Fruit fly (Drosophila melanogaster): ENCODE results near the gene CG44013.

The CG44013 gene

dm6 chr3R:15509817-15510216, at the start of gene CG44013:
CG44013 (minus strand) TSS chr3R:15509917.
- TF ChIP-seq CG7101 (tag; optimal IDR thresholded peaks at IDR 0.05), result no peak
- no peak for TF ChIP-seq CG33017 (tag; optimal IDR thresholded peaks at IDR 0.05)
- TF ChIP-seq ovo (GFP tag; optimal IDR thresholded peaks at IDR 0.05), result no peak
- TF ChIP-seq cnc (optimal IDR thresholded peaks at IDR 0.05), result no peak
- no peak for TF ChIP-seq CG14711 (tag; optimal IDR thresholded peaks at IDR 0.05)
- no peak for TF ChIP-seq bab1 (GFP tag; optimal IDR thresholded peaks at IDR 0.05)
- no peak for TF ChIP-seq toe (GFP tag; optimal IDR thresholded peaks at IDR 0.05)
- TF ChIP-seq Mnt (GFP tag; optimal IDR thresholded peaks at IDR 0.05), result no peak
- no peak for TF ChIP-seq Clk (GFP tag; optimal IDR thresholded peaks at IDR 0.05)
- TF ChIP-seq CG11617 (GFP tag; optimal IDR thresholded peaks at IDR 0.05), result no peak
- no peak for TF ChIP-seq Crg-1 (GFP tag; optimal IDR thresholded peaks at IDR 0.05)
- TF ChIP-seq Hr96 (GFP tag; optimal IDR thresholded peaks at IDR 0.05), result no peak
- TF ChIP-seq kay (GFP tag; ENCODE audit: borderline replicate concordance), result no peak
- no peak for TF ChIP-seq cic (GFP tag; optimal IDR thresholded peaks at IDR 0.05)
- TF ChIP-seq tj (GFP tag; optimal IDR thresholded peaks at IDR 0.05), result no peak

- no peak for TF ChIP-seq CG12768 (GFP tag; optimal IDR thresholded peaks at IDR 0.05)
- no peak for TF ChIP-seq Crg-1 (GFP tag; optimal IDR thresholded peaks at IDR 0.05)
- no peak for TF ChIP-seq Hr96 (GFP tag; optimal IDR thresholded peaks at IDR 0.05)
- no peak for TF ChIP-seq Clk (GFP tag; optimal IDR thresholded peaks at IDR 0.05)
- TF ChIP-seq tj (GFP tag; optimal IDR thresholded peaks at IDR 0.05), result no peak
- TF ChIP-seq CG1620 (GFP tag; optimal IDR thresholded peaks at IDR 0.05), result no peak
- no peak for TF ChIP-seq bab1 (GFP tag; optimal IDR thresholded peaks at IDR 0.05)
- no peak for TF ChIP-seq pad (GFP tag; optimal IDR thresholded peaks at IDR 0.05)
- TF ChIP-seq kay (GFP tag; ENCODE audit: borderline replicate concordance), result no peak
- TF ChIP-seq Mnt (GFP tag; optimal IDR thresholded peaks at IDR 0.05), result no peak
- TF ChIP-seq cic (GFP tag; optimal IDR thresholded peaks at IDR 0.05), result no peak
- no peak for TF ChIP-seq CG14711 (tag; optimal IDR thresholded peaks at IDR 0.05)
- TF ChIP-seq ovo (GFP tag; optimal IDR thresholded peaks at IDR 0.05), result no peak
- no peak for TF ChIP-seq toe (GFP tag; optimal IDR thresholded peaks at IDR 0.05)
- no peak for TF ChIP-seq CG7045 (GFP tag; optimal IDR thresholded peaks at IDR 0.05)
- TF ChIP-seq CG33017 (tag; optimal IDR thresholded peaks at IDR 0.05), result no peak
Measured at dm6 chr3R:15557308-15557707, 47.6 kb upstream of the CG44013 start.

- TF ChIP-seq toe (GFP tag; optimal IDR thresholded peaks at IDR 0.05), result no peak
- TF ChIP-seq ovo (GFP tag; optimal IDR thresholded peaks at IDR 0.05), result no peak
- TF ChIP-seq CG14711 (tag; optimal IDR thresholded peaks at IDR 0.05), result no peak
- no peak for TF ChIP-seq Hr96 (GFP tag; optimal IDR thresholded peaks at IDR 0.05)
- no peak for TF ChIP-seq kay (GFP tag; ENCODE audit: borderline replicate concordance)
- TF ChIP-seq Mnt (GFP tag; optimal IDR thresholded peaks at IDR 0.05), result no peak
- no peak for TF ChIP-seq Clk (GFP tag; optimal IDR thresholded peaks at IDR 0.05)
- no peak for TF ChIP-seq CG11617 (GFP tag; optimal IDR thresholded peaks at IDR 0.05)
- no peak for TF ChIP-seq bab1 (GFP tag; optimal IDR thresholded peaks at IDR 0.05)
- TF ChIP-seq tj (GFP tag; optimal IDR thresholded peaks at IDR 0.05), result no peak
- TF ChIP-seq CG1620 (GFP tag; optimal IDR thresholded peaks at IDR 0.05), result no peak
Measured at dm6 chr3R:15556524-15556923, 46.8 kb upstream of the CG44013 start.

- TF ChIP-seq bab1 (GFP tag; optimal IDR thresholded peaks at IDR 0.05) (no peak), Crg-1 (GFP tag; optimal IDR thresholded peaks at IDR 0.05) (no peak), CG7101 (tag; optimal IDR thresholded peaks at IDR 0.05) (no peak), tj (GFP tag; optimal IDR thresholded peaks at IDR 0.05) (no peak), CG14711 (tag; optimal IDR thresholded peaks at IDR 0.05) (no peak), kay (GFP tag; ENCODE audit: borderline replicate concordance) (no peak), CG33017 (tag; optimal IDR thresholded peaks at IDR 0.05) (no peak), Mnt (GFP tag; optimal IDR thresholded peaks at IDR 0.05) (no peak), cnc (optimal IDR thresholded peaks at IDR 0.05) (no peak), Hr96 (GFP tag; optimal IDR thresholded peaks at IDR 0.05) (no peak), Clk (GFP tag; optimal IDR thresholded peaks at IDR 0.05) (no peak), cic (GFP tag; optimal IDR thresholded peaks at IDR 0.05) (no peak), ovo (GFP tag; optimal IDR thresholded peaks at IDR 0.05) (no peak), CG7045 (GFP tag; optimal IDR thresholded peaks at IDR 0.05) (no peak), CG11617 (GFP tag; optimal IDR thresholded peaks at IDR 0.05) (no peak), CG1620 (GFP tag; optimal IDR thresholded peaks at IDR 0.05) (no peak), CG12768 (GFP tag; optimal IDR thresholded peaks at IDR 0.05) (no peak), pad (GFP tag; optimal IDR thresholded peaks at IDR 0.05) (no peak), CG5204 (GFP tag; optimal IDR thresholded peaks at IDR 0.05) (no peak)
Measured at dm6 chr3R:15554733-15555132, 45.0 kb upstream of the CG44013 start.

dm6 chr3R:15553566-15553965, 43.8 kb upstream of the CG44013 start:
- no peak for TF ChIP-seq toe (GFP tag; optimal IDR thresholded peaks at IDR 0.05)
- no peak for TF ChIP-seq kay (GFP tag; ENCODE audit: borderline replicate concordance)
- TF ChIP-seq Mnt (GFP tag; optimal IDR thresholded peaks at IDR 0.05), result no peak
- TF ChIP-seq CG1620 (GFP tag; optimal IDR thresholded peaks at IDR 0.05), result no peak
- TF ChIP-seq CG11617 (GFP tag; optimal IDR thresholded peaks at IDR 0.05), result no peak
- no peak for TF ChIP-seq CG12768 (GFP tag; optimal IDR thresholded peaks at IDR 0.05)
- TF ChIP-seq CG5204 (GFP tag; optimal IDR thresholded peaks at IDR 0.05), result no peak
- TF ChIP-seq CG7101 (tag; optimal IDR thresholded peaks at IDR 0.05), result no peak
- TF ChIP-seq CG7045 (GFP tag; optimal IDR thresholded peaks at IDR 0.05), result no peak
- no peak for TF ChIP-seq Clk (GFP tag; optimal IDR thresholded peaks at IDR 0.05)

dm6 chr3R:15552733-15553132, 43.0 kb upstream of the CG44013 start, which contains the start of gene AOX4:
AOX4 (minus strand) TSS chr3R:15552833.
- no peak for TF ChIP-seq kay (GFP tag; ENCODE audit: borderline replicate concordance)
- no peak for TF ChIP-seq CG7101 (tag; optimal IDR thresholded peaks at IDR 0.05)
- TF ChIP-seq Crg-1 (GFP tag; optimal IDR thresholded peaks at IDR 0.05), result no peak
- TF ChIP-seq ovo (GFP tag; optimal IDR thresholded peaks at IDR 0.05), result no peak
- no peak for TF ChIP-seq cic (GFP tag; optimal IDR thresholded peaks at IDR 0.05)
- TF ChIP-seq Hr96 (GFP tag; optimal IDR thresholded peaks at IDR 0.05), result no peak
- TF ChIP-seq pad (GFP tag; optimal IDR thresholded peaks at IDR 0.05), result no peak
- no peak for TF ChIP-seq tj (GFP tag; optimal IDR thresholded peaks at IDR 0.05)
- TF ChIP-seq CG33017 (tag; optimal IDR thresholded peaks at IDR 0.05), result no peak
- TF ChIP-seq toe (GFP tag; optimal IDR thresholded peaks at IDR 0.05), result no peak
- TF ChIP-seq CG12768 (GFP tag; optimal IDR thresholded peaks at IDR 0.05), result no peak
- TF ChIP-seq CG7045 (GFP tag; optimal IDR thresholded peaks at IDR 0.05), result no peak
- no peak for TF ChIP-seq Clk (GFP tag; optimal IDR thresholded peaks at IDR 0.05)
- TF ChIP-seq CG5204 (GFP tag; optimal IDR thresholded peaks at IDR 0.05), result no peak
